Fruit fly (Drosophila melanogaster) whole organism, prepupa: ENCODE data around the gene ApepP.

Source experiments
- CG10631 ChIP-seq: fragments of 200-800 bp; sonication (Bioruptor generic); optimal IDR thresholded peaks from 2 replicates; lab custom pipeline; 2016; ENCODE audit warnings: missing biosample characterization, missing genetic modification characterization
- CG11294 ChIP-seq: fragments of 200-800 bp; sonication (Bioruptor generic); IDR thresholded peaks from 2 replicates; pipeline ENCODE4 v1.3.6; 2022; ENCODE audit warnings: missing biosample characterization, missing genetic modification characterization
- CG11762 ChIP-seq: fragments of 200-800 bp; sonication (Bioruptor generic); optimal IDR thresholded peaks from 3 replicates; lab custom pipeline; 2016; ENCODE audit warnings: missing biosample characterization, missing genetic modification characterization; ENCODE audit not compliant: insufficient read depth
- CG1621 ChIP-seq: fragments of 200-800 bp; sonication (Bioruptor generic); optimal IDR thresholded peaks from 3 replicates; lab custom pipeline; 2018; ENCODE audit warnings: missing biosample characterization, mild to moderate bottlenecking, missing genetic modification characterization
- CG16779 ChIP-seq: fragments of 200-800 bp; sonication (Bioruptor generic); optimal IDR thresholded peaks from 3 replicates; lab custom pipeline; 2017; ENCODE audit warnings: missing biosample characterization, mild to moderate bottlenecking, missing genetic modification characterization
- CG3032 ChIP-seq: fragments of 200-800 bp; optimal IDR thresholded peaks from 2 replicates; lab custom pipeline; 2019; ENCODE audit warnings: missing biosample characterization, mild to moderate bottlenecking, missing genetic modification characterization, moderate library complexity
- CG31627 ChIP-seq: fragments of 200-800 bp; sonication (Bioruptor generic); optimal IDR thresholded peaks from 3 replicates; lab custom pipeline; 2016; ENCODE audit warnings: missing biosample characterization, missing genetic modification characterization
- CG32006 ChIP-seq: fragments of 200-800 bp; sonication (Bioruptor generic); optimal IDR thresholded peaks from 3 replicates; lab custom pipeline; 2017; ENCODE audit warnings: missing biosample characterization, mild to moderate bottlenecking, missing genetic modification characterization
- CG34406 ChIP-seq: fragments of 200-800 bp; sonication (Bioruptor generic); optimal IDR thresholded peaks from 3 replicates; lab custom pipeline; 2016; ENCODE audit warnings: missing biosample characterization, missing genetic modification characterization
- CG3919 ChIP-seq: fragments of 200-800 bp; sonication (Bioruptor generic); optimal IDR thresholded peaks from 3 replicates; lab custom pipeline; 2016; ENCODE audit warnings: missing biosample characterization, missing genetic modification characterization
- CG4318 ChIP-seq: fragments of 200-800 bp; sonication (Bioruptor generic); optimal IDR thresholded peaks from 3 replicates; lab custom pipeline; 2017; ENCODE audit warnings: missing biosample characterization, mild to moderate bottlenecking, missing genetic modification characterization
- CG6163 ChIP-seq: fragments of 200-800 bp; sonication (Bioruptor generic); IDR thresholded peaks from 3 replicates; pipeline ENCODE4 v1.3.6; 2022; ENCODE audit warnings: missing biosample characterization, missing genetic modification characterization
- CG6792 ChIP-seq: fragments of 200-800 bp; sonication (Bioruptor generic); optimal IDR thresholded peaks from 3 replicates; lab custom pipeline; 2016; ENCODE audit warnings: missing biosample characterization, missing genetic modification characterization
- CG6808 ChIP-seq: fragments of 200-800 bp; sonication (Bioruptor generic); optimal IDR thresholded peaks from 3 replicates; lab custom pipeline; 2017; ENCODE audit warnings: missing biosample characterization, missing genetic modification characterization, mild to moderate bottlenecking, moderate library complexity, missing genetic modification reagents
- CG6854 ChIP-seq: fragments of 200-800 bp; sonication (Bioruptor generic); optimal IDR thresholded peaks from 2 replicates; lab custom pipeline; 2017; ENCODE audit warnings: missing biosample characterization, mild to moderate bottlenecking, missing genetic modification characterization
- CG7368 ChIP-seq: fragments of 200-800 bp; sonication (Bioruptor generic); optimal IDR thresholded peaks from 3 replicates; lab custom pipeline; 2016; ENCODE audit warnings: missing biosample characterization, missing genetic modification characterization
- CG8119 ChIP-seq: fragments of 200-800 bp; sonication (Bioruptor generic); IDR thresholded peaks from 3 replicates; pipeline ENCODE4 v1.3.6; 2022; ENCODE audit warnings: missing biosample characterization, missing genetic modification characterization
- CG8319 ChIP-seq: fragments of 200-800 bp; sonication (Bioruptor generic); optimal IDR thresholded peaks from 3 replicates; lab custom pipeline; 2016; ENCODE audit warnings: missing biosample characterization, missing genetic modification characterization
- CG8632 ChIP-seq: fragments of 200-800 bp; sonication (Bioruptor generic); optimal IDR thresholded peaks from 3 replicates; lab custom pipeline; 2016; ENCODE audit warnings: missing biosample characterization, missing genetic modification characterization
- CG9139 ChIP-seq: fragments of 200-800 bp; sonication (Bioruptor generic); optimal IDR thresholded peaks from 3 replicates; lab custom pipeline; 2017; ENCODE audit warnings: missing biosample characterization, mild to moderate bottlenecking, missing genetic modification characterization
- Eip75B ChIP-seq: fragments of 200-800 bp; sonication (Bioruptor generic); optimal IDR thresholded peaks from 3 replicates; lab custom pipeline; 2016; ENCODE audit warnings: missing biosample characterization, missing genetic modification characterization
- Eip78C ChIP-seq: fragments of 200-800 bp; sonication (Bioruptor generic); peaks from one replicate; lab custom pipeline; 2016; ENCODE audit warnings: missing biosample characterization, missing genetic modification characterization
- Eip93F ChIP-seq: fragments of 200-800 bp; sonication (Bioruptor generic); optimal IDR thresholded peaks from 2 replicates; lab custom pipeline; 2016; ENCODE audit warnings: missing biosample characterization, mild to moderate bottlenecking, missing genetic modification characterization
- Ets21C ChIP-seq: fragments of 200-800 bp; sonication (Bioruptor generic); optimal IDR thresholded peaks from 3 replicates; lab custom pipeline; 2016; ENCODE audit warnings: missing biosample characterization, missing genetic modification characterization
- Ets96B ChIP-seq: fragments of 200-800 bp; optimal IDR thresholded peaks from 2 replicates; lab custom pipeline; 2019; ENCODE audit warnings: missing biosample characterization, mild to moderate bottlenecking, missing genetic modification characterization, moderate library complexity
- Hr38 ChIP-seq: sonication (Bioruptor generic); optimal IDR thresholded peaks from 2 replicates; lab custom pipeline; 2016; ENCODE audit warnings: missing biosample characterization, missing genetic modification characterization
- Hr39 ChIP-seq: fragments of 200-800 bp; sonication (Bioruptor generic); optimal IDR thresholded peaks from 2 replicates; lab custom pipeline; 2016; ENCODE audit warnings: missing biosample characterization, missing genetic modification characterization
- Hr4 ChIP-seq: fragments of 200-800 bp; sonication (Bioruptor generic); optimal IDR thresholded peaks from 3 replicates; lab custom pipeline; 2016; ENCODE audit warnings: missing biosample characterization, missing genetic modification characterization
- Lpt ChIP-seq: fragments of 200-800 bp; sonication (Bioruptor generic); optimal IDR thresholded peaks from 3 replicates; lab custom pipeline; 2016; ENCODE audit warnings: missing biosample characterization, missing genetic modification characterization
- Met ChIP-seq: fragments of 200-800 bp; sonication (Bioruptor generic); optimal IDR thresholded peaks from 3 replicates; lab custom pipeline; 2016; ENCODE audit warnings: missing biosample characterization, missing genetic modification characterization
- OdsH ChIP-seq: fragments of 200-800 bp; sonication (Bioruptor generic); optimal IDR thresholded peaks from 3 replicates; lab custom pipeline; 2016; ENCODE audit warnings: missing biosample characterization, missing genetic modification characterization
- Smox ChIP-seq: fragments of 200-800 bp; sonication (Bioruptor generic); optimal IDR thresholded peaks from 3 replicates; lab custom pipeline; 2016; ENCODE audit warnings: missing biosample characterization, missing genetic modification characterization
- Sox102F ChIP-seq: fragments of 200-800 bp; sonication (Bioruptor generic); optimal IDR thresholded peaks from 2 replicates; lab custom pipeline; 2016; ENCODE audit warnings: missing biosample characterization, mild to moderate bottlenecking, missing genetic modification characterization
- Sox14 ChIP-seq: fragments of 200-800 bp; sonication (Bioruptor generic); optimal IDR thresholded peaks from 3 replicates; lab custom pipeline; 2016; ENCODE audit warnings: missing biosample characterization, missing genetic modification characterization
- Sox15 ChIP-seq: fragments of 200-800 bp; sonication (Bioruptor generic); optimal IDR thresholded peaks from 3 replicates; lab custom pipeline; 2016; ENCODE audit warnings: missing biosample characterization, missing genetic modification characterization
- achi ChIP-seq: fragments of 200-800 bp; sonication (Bioruptor generic); optimal IDR thresholded peaks from 3 replicates; lab custom pipeline; 2016; ENCODE audit warnings: missing biosample characterization, missing genetic modification characterization
- acj6 ChIP-seq: fragments of 200-800 bp; sonication (Bioruptor generic); optimal IDR thresholded peaks from 3 replicates; lab custom pipeline; 2016; ENCODE audit warnings: missing biosample characterization, missing genetic modification characterization
- dac ChIP-seq: fragments of 200-800 bp; sonication (Bioruptor generic); optimal IDR thresholded peaks from 2 replicates; lab custom pipeline; 2017; ENCODE audit warnings: missing biosample characterization, mild to moderate bottlenecking, missing genetic modification characterization
- dsx ChIP-seq: fragments of 200-800 bp; optimal IDR thresholded peaks from 3 replicates; lab custom pipeline; 2019; ENCODE audit warnings: missing biosample characterization, mild to moderate bottlenecking, missing genetic modification characterization, moderate library complexity; ENCODE audit not compliant: poor library complexity, severe bottlenecking
- eg ChIP-seq: fragments of 200-800 bp; sonication (Bioruptor generic); IDR thresholded peaks from 3 replicates; pipeline ENCODE4 v1.3.6; 2022; ENCODE audit warnings: missing biosample characterization, missing genetic modification characterization
- esn ChIP-seq: fragments of 200-800 bp; sonication (Bioruptor generic); optimal IDR thresholded peaks from 2 replicates; lab custom pipeline; 2016; ENCODE audit warnings: missing biosample characterization, mild to moderate bottlenecking, missing genetic modification characterization, moderate library complexity
- fd59A ChIP-seq: fragments of 200-800 bp; sonication (Bioruptor generic); optimal IDR thresholded peaks from 2 replicates; lab custom pipeline; 2017; ENCODE audit warnings: missing biosample characterization, mild to moderate bottlenecking, missing genetic modification characterization, missing genetic modification reagents
- fd85E ChIP-seq: fragments of 200-800 bp; sonication (Bioruptor generic); optimal IDR thresholded peaks from 3 replicates; lab custom pipeline; 2016; ENCODE audit warnings: missing biosample characterization, missing genetic modification characterization
- fkh ChIP-seq: fragments of 200-800 bp; sonication (Bioruptor generic); optimal IDR thresholded peaks from 3 replicates; lab custom pipeline; 2017; ENCODE audit warnings: missing biosample characterization, mild to moderate bottlenecking, missing genetic modification characterization, moderate library complexity
- lz ChIP-seq: fragments of 200-800 bp; sonication (Bioruptor generic); optimal IDR thresholded peaks from 3 replicates; lab custom pipeline; 2016; ENCODE audit warnings: missing biosample characterization, missing genetic modification characterization
- net ChIP-seq: fragments of 200-800 bp; sonication (Bioruptor generic); optimal IDR thresholded peaks from 3 replicates; lab custom pipeline; 2016; ENCODE audit warnings: missing biosample characterization, missing genetic modification characterization
- pdm3 ChIP-seq: fragments of 200-800 bp; sonication (Bioruptor generic); optimal IDR thresholded peaks from 3 replicates; lab custom pipeline; 2016; ENCODE audit warnings: missing biosample characterization, missing genetic modification characterization
- salr ChIP-seq, 2 experiments: fragments of 200-800 bp; sonication (Bioruptor generic); optimal IDR thresholded peaks; 3 replicates each; lab custom pipeline; 2016 to 2018; ENCODE audit warnings: missing biosample characterization in 2 of 2, missing genetic modification characterization in 2 of 2, mild to moderate bottlenecking in 1 of 2
- spab ChIP-seq: fragments of 200-800 bp; sonication (Bioruptor generic); optimal IDR thresholded peaks from 2 replicates; lab custom pipeline; 2017; ENCODE audit warnings: missing biosample characterization, mild to moderate bottlenecking, missing genetic modification characterization, missing genetic modification reagents
- ss ChIP-seq, 2 experiments: fragments of 200-800 bp; sonication (Bioruptor generic); optimal IDR thresholded peaks; 2 replicates in 1 of 2; 3 replicates in 1 of 2; lab custom pipeline; 2017 to 2018; ENCODE audit warnings: mild to moderate bottlenecking in 2 of 2, missing biosample characterization in 2 of 2, missing genetic modification characterization in 2 of 2, moderate library complexity in 1 of 2
- svp ChIP-seq: fragments of 200-800 bp; sonication (Bioruptor generic); peaks from one replicate; lab custom pipeline; 2016; ENCODE audit warnings: missing biosample characterization, missing genetic modification characterization
- topi ChIP-seq: fragments of 200-800 bp; sonication (Bioruptor generic); optimal IDR thresholded peaks from 3 replicates; lab custom pipeline; 2016; ENCODE audit warnings: missing biosample characterization, missing genetic modification characterization
- vri ChIP-seq: fragments of 200-800 bp; sonication (Bioruptor generic); optimal IDR thresholded peaks from 3 replicates; lab custom pipeline; 2016; ENCODE audit warnings: missing biosample characterization, mild to moderate bottlenecking, missing genetic modification characterization

The ApepP gene

DNA sequence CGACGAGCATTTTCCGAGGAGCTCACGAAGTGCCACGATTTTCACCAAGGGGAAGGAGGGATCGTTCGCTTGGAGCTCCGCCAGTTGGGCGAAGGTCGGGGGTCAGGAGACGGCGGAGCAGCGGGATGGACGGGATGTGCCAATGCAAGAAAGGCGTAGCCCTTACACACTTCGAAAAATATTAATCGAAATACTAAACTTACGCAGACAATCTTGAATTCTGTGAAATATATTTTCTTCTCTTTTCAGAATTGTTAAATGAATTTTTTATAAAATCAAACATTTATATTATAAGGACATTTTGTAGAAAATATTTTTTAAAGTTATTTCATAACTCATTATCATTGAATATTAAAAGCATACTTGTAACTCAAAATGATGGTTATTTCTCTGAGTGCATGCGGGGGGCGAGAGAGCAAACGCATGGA lies 41.3 kb downstream of the ApepP start:
- TF ChIP-seq CG16779 (tag; lab: Kevin White, UChicago) (no peak), svp (no peak), Eip93F (no peak), CG8119 (peak; percentile 74), fkh (GFP tag; lab: Kevin White, UChicago) (no peak), Hr39 (GFP tag; lab: Kevin White, UChicago) (no peak), CG4318 (GFP tag; lab: Kevin White, UChicago) (peak; percentile 35), Smox (GFP tag; lab: Kevin White, UChicago) (no peak), CG34406 (GFP tag; lab: Kevin White, UChicago) (peak; percentile 16), eg (GFP tag; lab: Robert Waterston, UW) (peak; percentile 43), topi (GFP tag; lab: Kevin White, UChicago) (no peak), lz (GFP tag; lab: Kevin White, UChicago) (no peak), Sox102F (GFP tag; lab: Kevin White, UChicago) (no peak), CG8632 (GFP tag; lab: Kevin White, UChicago) (no peak), Sox15 (no peak), achi (GFP tag; lab: Kevin White, UChicago) (peak; percentile 45), net (peak; percentile 42), vri (GFP tag; lab: Kevin White, UChicago) (no peak), pdm3 (no peak), acj6 (GFP tag; lab: Kevin White, UChicago) (peak; percentile 2), CG32006 (GFP tag; lab: Kevin White, UChicago) (peak; percentile 58), Sox14 (GFP tag; lab: Kevin White, UChicago) (no peak), dsx (GFP tag; lab: Kevin White, UChicago) (no peak), Met (GFP tag; lab: Kevin White, UChicago) (no peak), esn (GFP tag; lab: Kevin White, UChicago) (no peak), Eip75B (GFP tag; lab: Kevin White, UChicago) (peak; percentile 19), CG6854 (GFP tag; lab: Kevin White, UChicago) (no peak), Ets96B (no peak), fd59A (no peak), CG6163 (GFP tag; lab: Robert Waterston, UW) (no peak), CG8319 (GFP tag; lab: Kevin White, UChicago) (no peak), salr (GFP tag; optimal IDR thresholded peaks at IDR 0.05; lab: Kevin White, UChicago) (peak in 1 of 2 experiments; percentile 64), fd85E (no peak), OdsH (GFP tag; lab: Kevin White, UChicago) (peak; percentile 34), CG6792 (no peak), dac (no peak), CG7368 (GFP tag; lab: Kevin White, UChicago) (no peak), Lpt (GFP tag; lab: Kevin White, UChicago) (peak; percentile 10), CG1621 (tag; lab: Kevin White, UChicago) (no peak), CG10631 (GFP tag; lab: Kevin White, UChicago) (peak; percentile 51), CG3919 (GFP tag; lab: Kevin White, UChicago) (no peak), Hr38 (no peak), CG11762 (GFP tag; lab: Kevin White, UChicago) (no peak), CG6808 (GFP tag; lab: Kevin White, UChicago) (no peak), ss (GFP tag; optimal IDR thresholded peaks at IDR 0.05; lab: Kevin White, UChicago) (no peak), Ets21C (GFP tag; lab: Kevin White, UChicago) (no peak), CG31627 (GFP tag; lab: Kevin White, UChicago) (no peak), CG11294 (GFP tag; lab: Robert Waterston, UW) (no peak; the same call in 1 of the 2 replicates), spab (no peak), Hr4 (GFP tag; lab: Kevin White, UChicago) (peak; percentile 46), Eip78C (GFP tag; lab: Kevin White, UChicago) (peak; percentile 85), CG9139 (GFP tag; lab: Kevin White, UChicago) (no peak), CG3032 (tag; lab: Kevin White, UChicago) (no peak)
